Worm (Caenorhabditis elegans): ENCODE results near the gene rheb-1.

The rheb-1 gene

ce11 chrIII:9462785-9463467 is 7.1 kb upstream of the rheb-1 start:
- 0 out of 2 replicates have a peak, but pooled peaks have one; percentile 22 for TF ChIP-seq Y53F4B.3 (GFP tag; IDR thresholded peaks at IDR 0.05)
- peak; percentile 1 for TF ChIP-seq lsl-1 (GFP tag; optimal IDR thresholded peaks at IDR 0.05)
- TF ChIP-seq ceh-58 (GFP tag; IDR thresholded peaks at IDR 0.05) = no peak
- 0 out of 2 replicates have a peak, but pooled peaks have one; percentile 24 for TF ChIP-seq hsf-1 (GFP tag; IDR thresholded peaks at IDR 0.05)
- peak; percentile 37 for TF ChIP-seq snpc-1.3 (tag; optimal IDR thresholded peaks at IDR 0.05; ENCODE audit: insufficient read depth)
- TF ChIP-seq D2030.7 (GFP tag; IDR thresholded peaks at IDR 0.05) = no peak
- TF ChIP-seq let-607 (tag; optimal IDR thresholded peaks at IDR 0.05) = peak in 1 of 2 experiments; percentile 13
- peak; percentile 43 for TF ChIP-seq tbx-9 (tag; optimal IDR thresholded peaks at IDR 0.05; ENCODE audit: borderline replicate concordance)
- peak; percentile 27 for TF ChIP-seq unc-130 (GFP tag; optimal IDR thresholded peaks at IDR 0.05)
- no peak for TF ChIP-seq ztf-3 (GFP tag; optimal IDR thresholded peaks at IDR 0.05)
- TF ChIP-seq lin-54 (GFP tag; optimal IDR thresholded peaks at IDR 0.05) = peak; percentile 48
- no peak for TF ChIP-seq egl-44 (GFP tag; IDR thresholded peaks at IDR 0.05)
- TF ChIP-seq snpc-1.1 (tag; optimal IDR thresholded peaks at IDR 0.05; ENCODE audit: insufficient read depth) = peak; percentile 33
- TF ChIP-seq nfya-2 (GFP tag; IDR thresholded peaks at IDR 0.05) = no peak
- TF ChIP-seq ZK185.1 (tag; optimal IDR thresholded peaks at IDR 0.05; ENCODE audit: poor library complexity, severe bottlenecking) = no peak
- no peak for TF ChIP-seq gei-17 (GFP tag; optimal IDR thresholded peaks at IDR 0.05)
- TF ChIP-seq attf-6 (GFP tag; IDR thresholded peaks at IDR 0.05) = 0 out of 2 replicates have a peak, but pooled peaks have one; percentile 21
- peak; percentile 20 for TF ChIP-seq B0035.1 (tag; optimal IDR thresholded peaks at IDR 0.05)
- TF ChIP-seq him-1 (tag; optimal IDR thresholded peaks at IDR 0.05) = peak; percentile 33
- TF ChIP-seq B0336.3 (GFP tag; IDR thresholded peaks at IDR 0.05) = peak; percentile 89
- no peak for TF ChIP-seq attf-3 (GFP tag; conservative IDR thresholded peaks at IDR 0.05)
- TF ChIP-seq madf-6 (GFP tag; IDR thresholded peaks at IDR 0.05) = peak; percentile 41; the same call in 1 of the 2 replicates
- no peak for TF ChIP-seq cebp-1 (GFP tag; IDR thresholded peaks at IDR 0.05)
- TF ChIP-seq cebp-1 (tag; optimal IDR thresholded peaks at IDR 0.05) = peak; percentile 36
- no peak for TF ChIP-seq hmg-20 (GFP tag; IDR thresholded peaks at IDR 0.05)
- TF ChIP-seq F39B2.1 (GFP tag; IDR thresholded peaks at IDR 0.05) = no peak
- TF ChIP-seq xnd-1 (tag; optimal IDR thresholded peaks at IDR 0.05) = peak; percentile 48
- TF ChIP-seq mxl-1 (tag; optimal IDR thresholded peaks at IDR 0.05) = no peak
- TF ChIP-seq athp-1 (tag; optimal IDR thresholded peaks at IDR 0.05) = peak; percentile 77
- TF ChIP-seq fkh-3 (tag; optimal IDR thresholded peaks at IDR 0.05) = peak; percentile 60
- no peak for TF ChIP-seq Y79H2A.3 (GFP tag; conservative IDR thresholded peaks at IDR 0.05)
- peak; percentile 30 for TF ChIP-seq tlf-1 (GFP tag; optimal IDR thresholded peaks at IDR 0.05)
- no peak for TF ChIP-seq ama-1 (optimal IDR thresholded peaks at IDR 0.05)
- peak in 1 of 2 experiments; percentile 16 for TF ChIP-seq ama-1 (GFP tag; optimal IDR thresholded peaks at IDR 0.05)
- TF ChIP-seq F55B11.4 (tag; optimal IDR thresholded peaks at IDR 0.05; ENCODE audit: borderline replicate concordance, insufficient read depth) = no peak
- no peak for TF ChIP-seq unc-62 (GFP tag; optimal IDR thresholded peaks at IDR 0.05)
- TF ChIP-seq F49E8.2 (tag; optimal IDR thresholded peaks at IDR 0.05; ENCODE audit: insufficient read depth) = peak; percentile 58
- no peak for TF ChIP-seq snpc-4 (GFP tag; optimal IDR thresholded peaks at IDR 0.05)
- TF ChIP-seq snpc-4 (tag; optimal IDR thresholded peaks at IDR 0.05) = peak in 1 of 4 experiments; percentile 40
- TF ChIP-seq lsy-27 (tag; optimal IDR thresholded peaks at IDR 0.05; ENCODE audit: borderline replicate concordance, insufficient read depth) = no peak
- no peak for TF ChIP-seq aptf-3 (GFP tag; IDR thresholded peaks at IDR 0.05)
- peak; percentile 73 for TF ChIP-seq hrde-1 (tag; optimal IDR thresholded peaks at IDR 0.05; ENCODE audit: borderline replicate concordance)
- TF ChIP-seq mcd-1 (GFP tag; IDR thresholded peaks at IDR 0.05) = 0 out of 2 replicates have a peak, but pooled peaks have one; percentile 20
- TF ChIP-seq Y95B8A.8 (GFP tag; IDR thresholded peaks at IDR 0.05) = peak; percentile 75
- peak; percentile 30 for TF ChIP-seq dpff-1 (tag; optimal IDR thresholded peaks at IDR 0.05)
- peak; percentile 52 for TF ChIP-seq mel-28 (tag; optimal IDR thresholded peaks at IDR 0.05; ENCODE audit: borderline replicate concordance)
